Comparison of ENCODE assay signal across 2 worm cellular contexts in genomic region chrV:9925647-9926046, ce11.
A peak's percentile ranks its signal among the peaks of the same experiment; 100 is the strongest.
TF ChIP-seq lines count a peak whose summit lies in the region.

No protein-coding gene starts in this region.

TF ChIP-seq in whole organism, L3 larva, 47 proteins besides CTCF, POLR2A, EP300 and RAD21 (continued from another document):
- TF ChIP-seq aly-2 (tag; optimal IDR thresholded peaks at IDR 0.05; lab: Kevin White, UChicago) = no peak
- no peak for TF ChIP-seq snpc-4 (tag; optimal IDR thresholded peaks at IDR 0.05; lab: Kevin White, UChicago)
- TF ChIP-seq skn-1 (tag; optimal IDR thresholded peaks at IDR 0.05; lab: Kevin White, UChicago) = no peak
- no peak for TF ChIP-seq ama-1 (optimal IDR thresholded peaks at IDR 0.05; lab: Kevin White, UChicago)
- TF ChIP-seq nhr-77 (tag; optimal IDR thresholded peaks at IDR 0.05; lab: Kevin White, UChicago) = no peak
- TF ChIP-seq fkh-10 (GFP tag; optimal IDR thresholded peaks at IDR 0.05; lab: Kevin White, UChicago) = no peak
- no peak for TF ChIP-seq nhr-76 (tag; optimal IDR thresholded peaks at IDR 0.05; lab: Kevin White, UChicago)
- peak; percentile 76 for TF ChIP-seq pqm-1 (tag; optimal IDR thresholded peaks at IDR 0.05; lab: Kevin White, UChicago)
- TF ChIP-seq nhr-67 (tag; optimal IDR thresholded peaks at IDR 0.05; lab: Kevin White, UChicago) = no peak
- TF ChIP-seq nfya-1 (tag; optimal IDR thresholded peaks at IDR 0.05; lab: Kevin White, UChicago; ENCODE audit: insufficient read depth) = no peak
- no peak for TF ChIP-seq zag-1 (tag; optimal IDR thresholded peaks at IDR 0.05; lab: Kevin White, UChicago)
- no peak for TF ChIP-seq egl-5 (tag; optimal IDR thresholded peaks at IDR 0.05; lab: Kevin White, UChicago)
- peak; percentile 64 for TF ChIP-seq jun-1 (tag; optimal IDR thresholded peaks at IDR 0.05; lab: Kevin White, UChicago)
- TF ChIP-seq tbx-2 (tag; optimal IDR thresholded peaks at IDR 0.05; lab: Kevin White, UChicago) = no peak

TF ChIP-seq in whole organism, L4 larva, 104 proteins besides CTCF, POLR2A, EP300 and RAD21 (continued from another document):
- TF ChIP-seq ceh-32 (tag; optimal IDR thresholded peaks at IDR 0.05; lab: Kevin White, UChicago; ENCODE audit: poor library complexity) (no peak), saeg-2 (GFP tag; IDR thresholded peaks at IDR 0.05; lab: Robert Waterston, UW) (no peak), hlh-11 (tag; optimal IDR thresholded peaks at IDR 0.05; lab: Kevin White, UChicago) (peak; percentile 74), daf-16 (GFP tag; optimal IDR thresholded peaks at IDR 0.05; lab: Kevin White, UChicago) (peak in 1 of 2 experiments; percentile 17), daf-16 (tag; optimal IDR thresholded peaks at IDR 0.05; lab: Kevin White, UChicago) (peak; percentile 59), ama-1 (optimal IDR thresholded peaks at IDR 0.05; lab: Kevin White, UChicago) (no peak), php-3 (GFP tag; IDR thresholded peaks at IDR 0.05; lab: Robert Waterston, UW) (0 out of 2 replicates have a peak, but pooled peaks have one; percentile 37), spr-1 (tag; optimal IDR thresholded peaks at IDR 0.05; lab: Kevin White, UChicago) (no peak), mxl-2 (GFP tag; conservative IDR thresholded peaks at IDR 0.05; lab: Robert Waterston, UW) (no peak), vab-7 (GFP tag; IDR thresholded peaks at IDR 0.05; lab: Robert Waterston, UW) (no peak), Y48G9A.11 (GFP tag; IDR thresholded peaks at IDR 0.05; lab: Robert Waterston, UW) (no peak), egl-43 (GFP tag; IDR thresholded peaks at IDR 0.05; lab: Robert Waterston, UW) (no peak)
